Fruit fly (Drosophila melanogaster) whole organism, embryonic: ENCODE data around the gene Phae1.

ENCODE experiments used
- Blimp-1 ChIP-seq: fragments of 200-800 bp; sonication (Bioruptor generic); optimal IDR thresholded peaks from 3 replicates; lab custom pipeline; 2018; ENCODE audit warnings: missing biosample characterization, missing genetic modification characterization, mild to moderate bottlenecking, moderate library complexity, missing genetic modification reagents
- CG10462 ChIP-seq: fragments of 200-800 bp; sonication (Bioruptor generic); optimal IDR thresholded peaks from 2 replicates; lab custom pipeline; 2016; ENCODE audit warnings: missing biosample characterization, missing genetic modification characterization
- CG10543 ChIP-seq: fragments of 200-800 bp; sonication (Bioruptor generic); optimal IDR thresholded peaks from 3 replicates; lab custom pipeline; 2017; ENCODE audit warnings: missing biosample characterization, mild to moderate bottlenecking, missing genetic modification characterization, moderate library complexity
- CG10959 ChIP-seq: fragments of 200-800 bp; sonication (Bioruptor generic); IDR thresholded peaks from 2 replicates; pipeline ENCODE4 v1.3.6; 2022; ENCODE audit warnings: missing biosample characterization, missing genetic modification characterization
- CG13287 ChIP-seq: fragments of 200-800 bp; sonication (Bioruptor generic); IDR thresholded peaks from 2 replicates; pipeline ENCODE4 v1.3.6; 2022; ENCODE audit warnings: missing biosample characterization, missing genetic modification characterization; ENCODE audit not compliant: partially characterized antibody
- CG14441 ChIP-seq: fragments of 200-800 bp; sonication (Bioruptor generic); IDR thresholded peaks from 2 replicates; pipeline ENCODE4 v1.3.6; 2022; ENCODE audit warnings: missing biosample characterization, missing genetic modification characterization
- CG14860 ChIP-seq: fragments of 200-800 bp; sonication (Bioruptor generic); IDR thresholded peaks from 3 replicates; pipeline ENCODE4 v1.3.6; 2022; ENCODE audit warnings: missing biosample characterization, missing genetic modification characterization; ENCODE audit not compliant: partially characterized antibody
- CG15696 ChIP-seq: fragments of 200-800 bp; sonication (Bioruptor generic); optimal IDR thresholded peaks from 2 replicates; lab custom pipeline; 2019; ENCODE audit warnings: missing biosample characterization, mild to moderate bottlenecking, missing genetic modification characterization, moderate library complexity
- CG16779 ChIP-seq: fragments of 200-800 bp; sonication (Bioruptor generic); IDR thresholded peaks from 2 replicates; pipeline ENCODE4 v1.3.6; 2022; ENCODE audit warnings: missing biosample characterization, missing genetic modification characterization
- CG16815 ChIP-seq: fragments of 200-800 bp; sonication (Bioruptor generic); optimal IDR thresholded peaks from 3 replicates; lab custom pipeline; 2017; ENCODE audit warnings: missing biosample characterization, mild to moderate bottlenecking, missing genetic modification characterization
- CG17328 ChIP-seq: fragments of 200-800 bp; sonication (Bioruptor generic); IDR thresholded peaks from 2 replicates; pipeline ENCODE4 v1.3.6; 2022; ENCODE audit warnings: missing biosample characterization, missing genetic modification characterization
- CG1792 ChIP-seq: fragments of 200-800 bp; sonication (Bioruptor generic); optimal IDR thresholded peaks from 2 replicates; lab custom pipeline; 2016; ENCODE audit warnings: missing biosample characterization, missing genetic modification characterization
- CG18619 ChIP-seq: fragments of 200-800 bp; sonication (Bioruptor generic); optimal IDR thresholded peaks from 3 replicates; lab custom pipeline; 2017; ENCODE audit warnings: missing biosample characterization, mild to moderate bottlenecking, missing genetic modification characterization
- CG2678 ChIP-seq: fragments of 200-800 bp; sonication (Bioruptor generic); optimal IDR thresholded peaks from 3 replicates; lab custom pipeline; 2019; ENCODE audit warnings: missing biosample characterization, mild to moderate bottlenecking, missing genetic modification characterization, moderate library complexity
- CG3281 ChIP-seq: fragments of 200-800 bp; sonication (Bioruptor generic); optimal IDR thresholded peaks from 3 replicates; lab custom pipeline; 2017; ENCODE audit warnings: missing biosample characterization, mild to moderate bottlenecking, missing genetic modification characterization
- CG5245 ChIP-seq: fragments of 200-800 bp; sonication (Bioruptor generic); optimal IDR thresholded peaks from 3 replicates; lab custom pipeline; 2016; ENCODE audit warnings: missing biosample characterization, missing genetic modification characterization
- CG7357 ChIP-seq: fragments of 200-800 bp; sonication (Bioruptor generic); IDR thresholded peaks from 3 replicates; pipeline ENCODE4 v1.3.6; 2022; ENCODE audit warnings: missing biosample characterization, missing genetic modification characterization
- CG8281 ChIP-seq: fragments of 200-800 bp; sonication (Bioruptor generic); optimal IDR thresholded peaks from 2 replicates; lab custom pipeline; 2018; ENCODE audit warnings: missing biosample characterization, mild to moderate bottlenecking, missing genetic modification characterization, moderate library complexity
- CG9609 ChIP-seq: fragments of 200-800 bp; sonication (Bioruptor generic); optimal IDR thresholded peaks from 3 replicates; lab custom pipeline; 2016; ENCODE audit warnings: missing biosample characterization, missing genetic modification characterization
- CG9797 ChIP-seq: fragments of 200-800 bp; sonication (Bioruptor generic); optimal IDR thresholded peaks from 3 replicates; lab custom pipeline; 2018; ENCODE audit warnings: missing biosample characterization, mild to moderate bottlenecking, missing genetic modification characterization
- CHES-1-like ChIP-seq: fragments of 200-800 bp; sonication (Bioruptor generic); optimal IDR thresholded peaks from 2 replicates; lab custom pipeline; 2016; ENCODE audit warnings: missing biosample characterization, missing genetic modification characterization
- CTCF ChIP-seq: fragments of 200-800 bp; sonication (Bioruptor generic); optimal IDR thresholded peaks from 2 replicates; lab custom pipeline; 2017; ENCODE audit warnings: missing biosample characterization, mild to moderate bottlenecking, missing genetic modification characterization, moderate library complexity
- CrebB ChIP-seq: fragments of 200-800 bp; sonication (Bioruptor generic); optimal IDR thresholded peaks from 3 replicates; lab custom pipeline; 2018; ENCODE audit warnings: missing biosample characterization, mild to moderate bottlenecking, missing genetic modification characterization
- Dfd ChIP-seq, 2 experiments: fragments of >200 bp; optimal IDR thresholded peaks; 2 replicates each; lab custom pipeline; 2017; ENCODE audit warnings: missing biosample characterization in 2 of 2, missing genetic modification characterization in 2 of 2
- Dip3 ChIP-seq: fragments of 200-800 bp; sonication (Bioruptor generic); optimal IDR thresholded peaks from 3 replicates; lab custom pipeline; 2016; ENCODE audit warnings: missing biosample characterization, missing genetic modification characterization
- Ets97D ChIP-seq: fragments of 200-800 bp; sonication (Bioruptor generic); optimal IDR thresholded peaks from 3 replicates; lab custom pipeline; 2016; ENCODE audit warnings: missing biosample characterization, missing genetic modification characterization
- Fer1 ChIP-seq: fragments of 200-800 bp; sonication (Bioruptor generic); optimal IDR thresholded peaks from 2 replicates; lab custom pipeline; 2017; ENCODE audit warnings: missing biosample characterization, mild to moderate bottlenecking, missing genetic modification characterization
- Fer3 ChIP-seq: fragments of 200-800 bp; sonication (Bioruptor generic); optimal IDR thresholded peaks from 2 replicates; lab custom pipeline; 2018; ENCODE audit warnings: missing biosample characterization, mild to moderate bottlenecking, missing genetic modification characterization, moderate library complexity
- Hand ChIP-seq: fragments of 200-800 bp; sonication (Bioruptor generic); optimal IDR thresholded peaks from 2 replicates; lab custom pipeline; 2017; ENCODE audit warnings: mild to moderate bottlenecking, missing biosample characterization, missing genetic modification reagents, missing genetic modification characterization
- Hr3 ChIP-seq: fragments of 200-800 bp; sonication (Bioruptor generic); optimal IDR thresholded peaks from 3 replicates; lab custom pipeline; 2016; ENCODE audit warnings: missing biosample characterization, missing genetic modification characterization
- MESR4 ChIP-seq: fragments of 200-800 bp; sonication (Bioruptor generic); optimal IDR thresholded peaks from 2 replicates; lab custom pipeline; 2018; ENCODE audit warnings: missing biosample characterization, mild to moderate bottlenecking, missing genetic modification characterization, moderate library complexity
- Mrtf ChIP-seq: fragments of 200-800 bp; sonication (Bioruptor generic); IDR thresholded peaks from 3 replicates; pipeline ENCODE4 v1.3.6; 2022; ENCODE audit warnings: missing biosample characterization, missing genetic modification characterization
- NFAT ChIP-seq: fragments of 200-800 bp; sonication (Bioruptor generic); IDR thresholded peaks from 2 replicates; pipeline ENCODE4 v1.3.6; 2022; ENCODE audit warnings: missing biosample characterization, missing genetic modification characterization
- Nf-YA ChIP-seq: fragments of 200-800 bp; sonication (Bioruptor generic); IDR thresholded peaks from 2 replicates; pipeline ENCODE4 v1.3.6; 2022; ENCODE audit warnings: missing biosample characterization, missing genetic modification characterization
- Rfx ChIP-seq: fragments of 200-800 bp; sonication (Bioruptor generic); IDR thresholded peaks from 2 replicates; pipeline ENCODE4 v1.3.6; 2022; ENCODE audit warnings: missing biosample characterization, missing genetic modification characterization
- Tbp ChIP-seq: fragments of >200 bp; optimal IDR thresholded peaks from 2 replicates; lab custom pipeline; 2018; ENCODE audit warnings: missing biosample characterization, missing genetic modification characterization
- ara ChIP-seq: fragments of 200-800 bp; sonication (Bioruptor generic); IDR thresholded peaks from 2 replicates; pipeline ENCODE4 v1.3.6; 2022; ENCODE audit warnings: missing biosample characterization, missing genetic modification characterization
- br ChIP-seq: fragments of >200 bp; optimal IDR thresholded peaks from 2 replicates; lab custom pipeline; 2017
- crp ChIP-seq, 2 experiments: fragments of 200-800 bp; sonication (Bioruptor generic); optimal IDR thresholded peaks; 2 replicates in 1 of 2; 3 replicates in 1 of 2; lab custom pipeline; 2017; ENCODE audit warnings: missing biosample characterization in 2 of 2, missing genetic modification characterization in 2 of 2, mild to moderate bottlenecking in 1 of 2, moderate library complexity in 1 of 2
- dati ChIP-seq: fragments of 200-800 bp; sonication (Bioruptor generic); IDR thresholded peaks from 2 replicates; pipeline ENCODE4 v1.3.6; 2022; ENCODE audit warnings: missing biosample characterization, missing genetic modification characterization
- gce ChIP-seq: fragments of 200-800 bp; sonication (Bioruptor generic); IDR thresholded peaks from 3 replicates; pipeline ENCODE4 v1.3.6; 2022; ENCODE audit warnings: missing biosample characterization, missing genetic modification characterization
- grn ChIP-seq: fragments of 200-800 bp; sonication (Bioruptor generic); optimal IDR thresholded peaks from 3 replicates; lab custom pipeline; 2017; ENCODE audit warnings: missing biosample characterization, missing genetic modification characterization
- hbn ChIP-seq: fragments of 200-800 bp; sonication (Bioruptor generic); IDR thresholded peaks from 2 replicates; pipeline ENCODE4 v1.3.6; 2022; ENCODE audit warnings: missing biosample characterization, missing genetic modification characterization; ENCODE audit not compliant: partially characterized antibody
- insv ChIP-seq, 2 experiments: fragments of 200-800 bp; sonication (Bioruptor generic); optimal IDR thresholded peaks; 3 replicates each; lab custom pipeline; 2016 to 2018; ENCODE audit warnings: missing biosample characterization in 2 of 2, missing genetic modification characterization in 2 of 2
- ken ChIP-seq: fragments of 200-800 bp; sonication (Bioruptor generic); IDR thresholded peaks from 3 replicates; pipeline ENCODE4 v1.3.6; 2022; ENCODE audit warnings: missing biosample characterization, missing genetic modification characterization
- nerfin-2 ChIP-seq: fragments of 200-800 bp; sonication (Bioruptor generic); IDR thresholded peaks from 2 replicates; pipeline ENCODE4 v1.3.6; 2022; ENCODE audit warnings: missing biosample characterization, missing genetic modification characterization; ENCODE audit not compliant: partially characterized antibody
- p53 ChIP-seq: fragments of 200-800 bp; sonication (Bioruptor generic); optimal IDR thresholded peaks from 2 replicates; lab custom pipeline; 2016; ENCODE audit warnings: missing biosample characterization, missing genetic modification characterization
- psq ChIP-seq: fragments of 200-800 bp; sonication (Bioruptor generic); optimal IDR thresholded peaks from 2 replicates; lab custom pipeline; 2017; ENCODE audit warnings: missing biosample characterization, missing genetic modification characterization
- slp2 ChIP-seq: fragments of 200-800 bp; sonication (Bioruptor generic); optimal IDR thresholded peaks from 2 replicates; lab custom pipeline; 2016; ENCODE audit warnings: missing biosample characterization, missing genetic modification characterization
- ssp ChIP-seq: fragments of 200-800 bp; sonication (Bioruptor generic); IDR thresholded peaks from 2 replicates; pipeline ENCODE4 v1.3.6; 2022; ENCODE audit warnings: missing biosample characterization, missing genetic modification characterization
- trh ChIP-seq: fragments of 200-800 bp; sonication (Bioruptor generic); optimal IDR thresholded peaks from 2 replicates; lab custom pipeline; 2016; ENCODE audit warnings: missing biosample characterization, missing genetic modification characterization
- zf30C ChIP-seq: fragments of 200-800 bp; sonication (Bioruptor generic); optimal IDR thresholded peaks from 3 replicates; lab custom pipeline; 2018; ENCODE audit warnings: missing biosample characterization, mild to moderate bottlenecking, missing genetic modification characterization
- zfh2 ChIP-seq: fragments of 200-800 bp; sonication (Bioruptor generic); optimal IDR thresholded peaks from 2 replicates; lab custom pipeline; 2016; ENCODE audit warnings: missing biosample characterization, missing genetic modification characterization

The Phae1 gene

DNA sequence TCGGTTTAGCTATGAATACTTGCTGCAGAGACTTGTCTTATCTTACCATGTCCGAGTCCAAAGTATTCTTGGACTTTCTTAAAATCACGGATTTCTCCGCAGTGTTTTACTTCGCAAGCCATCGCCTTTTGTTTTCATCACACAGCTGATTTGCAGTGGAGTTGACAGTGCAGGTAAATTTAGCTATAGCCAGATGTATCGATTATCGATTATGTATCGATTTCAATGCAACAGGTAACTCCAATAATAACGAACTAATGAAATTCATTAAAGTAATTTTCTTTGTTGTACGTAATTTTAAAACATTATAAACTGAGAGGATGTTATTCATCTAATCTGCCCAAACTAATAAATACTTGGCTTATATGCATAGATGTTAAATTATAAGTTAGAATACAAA, 46.2 kb upstream of the Phae1 start, which contains the start of gene Rab3-GAP (continued):
- TF ChIP-seq CG9609 (no peak), Fer3 (peak; percentile 34), psq (GFP tag; lab: Kevin White, UChicago) (no peak), CG13287 (GFP tag; lab: Robert Waterston, UW) (peak; percentile 77), Rfx (GFP tag; lab: Robert Waterston, UW) (peak; percentile 61), Dfd (GFP tag; optimal IDR thresholded peaks at IDR 0.05; lab: Kevin White, UChicago) (no peak), Dip3 (GFP tag; lab: Kevin White, UChicago) (no peak), CG9797 (GFP tag; lab: Kevin White, UChicago) (no peak), crp (GFP tag; optimal IDR thresholded peaks at IDR 0.05; lab: Kevin White, UChicago) (peak; percentile 48 to 93), ara (GFP tag; lab: Robert Waterston, UW) (0 out of 2 replicates have a peak, but pooled peaks have one; percentile 7), CG16779 (GFP tag; lab: Robert Waterston, UW) (no peak), CG3281 (no peak), zfh2 (GFP tag; lab: Kevin White, UChicago) (no peak), CG7357 (GFP tag; lab: Robert Waterston, UW) (no peak), ken (GFP tag; lab: Robert Waterston, UW) (no peak), CrebB (tag; lab: Kevin White, UChicago) (no peak), Tbp (GFP tag; lab: Kevin White, UChicago) (no peak), Ets97D (peak; percentile 11), CG16815 (GFP tag; lab: Kevin White, UChicago) (no peak), CG10462 (GFP tag; lab: Kevin White, UChicago) (no peak), Hr3 (GFP tag; lab: Kevin White, UChicago) (peak; percentile 14), NFAT (GFP tag; lab: Robert Waterston, UW) (no peak), dati (GFP tag; lab: Robert Waterston, UW) (no peak), ssp (GFP tag; lab: Robert Waterston, UW) (no peak), CTCF (GFP tag; lab: Kevin White, UChicago) (no peak), CG8281 (tag; lab: Kevin White, UChicago) (no peak), Blimp-1 (no peak), grn (GFP tag; lab: Kevin White, UChicago) (no peak), CG2678 (no peak), CHES-1-like (GFP tag; lab: Kevin White, UChicago) (no peak), slp2 (GFP tag; lab: Kevin White, UChicago) (no peak), CG18619 (GFP tag; lab: Kevin White, UChicago) (no peak), trh (GFP tag; lab: Kevin White, UChicago) (no peak), p53 (no peak), CG15696 (tag; lab: Kevin White, UChicago) (no peak), gce (GFP tag; lab: Robert Waterston, UW) (no peak), CG14860 (GFP tag; lab: Robert Waterston, UW) (0 out of 3 replicates have a peak, but pooled peaks have one; percentile 34), nerfin-2 (no peak; the same call in 1 of the 2 replicates), zf30C (GFP tag; lab: Kevin White, UChicago) (no peak), MESR4 (GFP tag; lab: Kevin White, UChicago) (peak; percentile 50), Nf-YA (GFP tag; lab: Robert Waterston, UW) (no peak), CG14441 (GFP tag; lab: Robert Waterston, UW) (no peak), insv (GFP tag; optimal IDR thresholded peaks at IDR 0.05; lab: Kevin White, UChicago) (no peak), CG1792 (GFP tag; lab: Kevin White, UChicago) (no peak), hbn (GFP tag; lab: Robert Waterston, UW) (peak; percentile 63), CG5245 (GFP tag; lab: Kevin White, UChicago) (no peak), CG17328 (no peak), Mrtf (GFP tag; lab: Robert Waterston, UW) (no peak), CG10543 (no peak), br (no peak), CG10959 (GFP tag; lab: Robert Waterston, UW) (no peak), Fer1 (peak; percentile 60), Hand (no peak)
